Worm (Caenorhabditis elegans) whole organism, midembryonic: ENCODE results near the gene C07A12.7.

ENCODE experiments used
- T22C8.4 ChIP-seq: fragments of 200-800 bp; sonication (Bioruptor generic); IDR thresholded peaks from 2 replicates; pipeline ENCODE4 v1.3.6; 2022; ENCODE audit warnings: missing genetic modification characterization, missing compliant biosample characterization
- cog-1 ChIP-seq: sonication (generic microtip); optimal IDR thresholded peaks from 2 replicates; lab custom pipeline; 2016; ENCODE audit warnings: missing genetic modification characterization, missing compliant biosample characterization
- flt-1 ChIP-seq: fragments of 200-800 bp; sonication (Bioruptor generic); IDR thresholded peaks from 2 replicates; pipeline ENCODE4 v1.3.6; 2022; ENCODE audit warnings: missing genetic modification characterization, missing compliant biosample characterization
- klf-2 ChIP-seq: fragments of 200-800 bp; sonication (Bioruptor generic); conservative IDR thresholded peaks from 2 replicates; pipeline ENCODE4 v1.3.6; 2022; ENCODE audit warnings: missing genetic modification reagents, missing genetic modification characterization, missing compliant biosample characterization
- med-1 ChIP-seq: sonication (generic microtip); optimal IDR thresholded peaks from 2 replicates; lab custom pipeline; 2017; ENCODE audit warnings: missing genetic modification characterization, mild to moderate bottlenecking, missing compliant biosample characterization, antibody characterized with exemption, missing genetic modification reagents; ENCODE audit not compliant: insufficient read depth
- ref-1 ChIP-seq: fragments of 200-800 bp; sonication (Bioruptor generic); conservative IDR thresholded peaks from 2 replicates; pipeline ENCODE4 v1.3.6; 2022; ENCODE audit warnings: missing genetic modification reagents, missing genetic modification characterization, missing compliant biosample characterization
- tab-1 ChIP-seq: fragments of 200-800 bp; sonication (Bioruptor generic); IDR thresholded peaks from 2 replicates; pipeline ENCODE4 v1.3.6; 2022; ENCODE audit warnings: missing genetic modification characterization, missing compliant biosample characterization
- ztf-23 ChIP-seq: fragments of 200-800 bp; sonication (Bioruptor generic); IDR thresholded peaks from 2 replicates; pipeline ENCODE4 v1.3.6; 2022; ENCODE audit warnings: missing genetic modification reagents, missing genetic modification characterization, missing compliant biosample characterization
- ztf-29 ChIP-seq: fragments of 200-800 bp; sonication (Bioruptor generic); IDR thresholded peaks from 2 replicates; pipeline ENCODE4 v1.3.6; 2022; ENCODE audit warnings: missing genetic modification reagents, missing genetic modification characterization, missing compliant biosample characterization

Gene C07A12.7

ce11 chrX:4492199-4492598 is 29.7 kb downstream of the C07A12.7 start, which contains the start of gene F46H6.5:
Gene F46H6.5 (minus strand): TSS chrX:4492208.
- TF ChIP-seq klf-2 (GFP tag; lab: Robert Waterston, UW) (no peak), ztf-23 (GFP tag; lab: Robert Waterston, UW) (no peak), flt-1 (GFP tag; lab: Robert Waterston, UW) (no peak), cog-1 (tag; lab: Kevin White, UChicago) (no peak), tab-1 (GFP tag; lab: Robert Waterston, UW) (no peak), ztf-29 (GFP tag; lab: Robert Waterston, UW) (no peak), ref-1 (GFP tag; lab: Robert Waterston, UW) (no peak), T22C8.4 (GFP tag; lab: Robert Waterston, UW) (no peak), med-1 (GFP tag; lab: Kevin White, UChicago) (no peak)

ce11 chrX:4490400-4490799 is 31.5 kb downstream of the C07A12.7 start:
- no peak for TF ChIP-seq tab-1 (GFP tag; lab: Robert Waterston, UW)
- TF ChIP-seq flt-1 (GFP tag; lab: Robert Waterston, UW): no peak
- no peak for TF ChIP-seq ztf-29 (GFP tag; lab: Robert Waterston, UW)
- TF ChIP-seq ref-1 (GFP tag; lab: Robert Waterston, UW): no peak
- no peak for TF ChIP-seq T22C8.4 (GFP tag; lab: Robert Waterston, UW)

- no peak for TF ChIP-seq T22C8.4 (GFP tag; lab: Robert Waterston, UW)
- TF ChIP-seq tab-1 (GFP tag; lab: Robert Waterston, UW): no peak
- no peak for TF ChIP-seq klf-2 (GFP tag; lab: Robert Waterston, UW)
- no peak for TF ChIP-seq ztf-23 (GFP tag; lab: Robert Waterston, UW)
Measured at ce11 chrX:4488807-4489336, 33.1 kb downstream of the C07A12.7 start, which contains the start of gene ncr-1. Gene ncr-1 (minus strand): TSS chrX:4488857.

ce11 chrX:4484072-4484471 is 37.9 kb downstream of the C07A12.7 start:
- no peak for TF ChIP-seq flt-1 (GFP tag; lab: Robert Waterston, UW)
- TF ChIP-seq ztf-23 (GFP tag; lab: Robert Waterston, UW): no peak
- TF ChIP-seq T22C8.4 (GFP tag; lab: Robert Waterston, UW): no peak
- no peak for TF ChIP-seq med-1 (GFP tag; lab: Kevin White, UChicago)
- no peak for TF ChIP-seq ref-1 (GFP tag; lab: Robert Waterston, UW)
- no peak for TF ChIP-seq ztf-29 (GFP tag; lab: Robert Waterston, UW)
- no peak for TF ChIP-seq cog-1 (tag; lab: Kevin White, UChicago)
- TF ChIP-seq klf-2 (GFP tag; lab: Robert Waterston, UW): no peak
- TF ChIP-seq tab-1 (GFP tag; lab: Robert Waterston, UW): no peak

ce11 chrX:4480800-4481199 is 41.1 kb downstream of the C07A12.7 start:
- TF ChIP-seq med-1 (GFP tag; lab: Kevin White, UChicago): no peak
- no peak for TF ChIP-seq klf-2 (GFP tag; lab: Robert Waterston, UW)
- TF ChIP-seq ztf-23 (GFP tag; lab: Robert Waterston, UW): no peak
- TF ChIP-seq T22C8.4 (GFP tag; lab: Robert Waterston, UW): no peak
- no peak for TF ChIP-seq ztf-29 (GFP tag; lab: Robert Waterston, UW)
- no peak for TF ChIP-seq cog-1 (tag; lab: Kevin White, UChicago)
- no peak for TF ChIP-seq tab-1 (GFP tag; lab: Robert Waterston, UW)
- TF ChIP-seq flt-1 (GFP tag; lab: Robert Waterston, UW): no peak
- TF ChIP-seq ref-1 (GFP tag; lab: Robert Waterston, UW): no peak

- no peak for TF ChIP-seq cog-1 (tag; lab: Kevin White, UChicago)
- TF ChIP-seq med-1 (GFP tag; lab: Kevin White, UChicago): no peak
- no peak for TF ChIP-seq flt-1 (GFP tag; lab: Robert Waterston, UW)
- TF ChIP-seq ztf-29 (GFP tag; lab: Robert Waterston, UW): no peak
- no peak for TF ChIP-seq tab-1 (GFP tag; lab: Robert Waterston, UW)
- no peak for TF ChIP-seq ztf-23 (GFP tag; lab: Robert Waterston, UW)
- no peak for TF ChIP-seq ref-1 (GFP tag; lab: Robert Waterston, UW)
- TF ChIP-seq T22C8.4 (GFP tag; lab: Robert Waterston, UW): no peak
- TF ChIP-seq klf-2 (GFP tag; lab: Robert Waterston, UW): no peak
Measured at ce11 chrX:4479960-4480359, 42.0 kb downstream of the C07A12.7 start.

ce11 chrX:4478503-4478902 is 43.4 kb downstream of the C07A12.7 start:
- TF ChIP-seq cog-1 (tag; lab: Kevin White, UChicago) (no peak), tab-1 (GFP tag; lab: Robert Waterston, UW) (no peak), med-1 (GFP tag; lab: Kevin White, UChicago) (no peak)

- no peak for TF ChIP-seq flt-1 (GFP tag; lab: Robert Waterston, UW)
- no peak for TF ChIP-seq T22C8.4 (GFP tag; lab: Robert Waterston, UW)
- 0 out of 2 replicates have a peak, but pooled peaks have one; percentile 16 for TF ChIP-seq ztf-23 (GFP tag; lab: Robert Waterston, UW)
- peak; percentile 50 for TF ChIP-seq cog-1 (tag; lab: Kevin White, UChicago)
- no peak for TF ChIP-seq ztf-29 (GFP tag; lab: Robert Waterston, UW)
Measured at ce11 chrX:4469297-4469816, 52.6 kb downstream of the C07A12.7 start, which contains the start of gene asb-2. Gene asb-2 (plus strand): TSS chrX:4469766.
